ENCODE assay signal across 5 worm cellular contexts in the genomic region with DNA sequence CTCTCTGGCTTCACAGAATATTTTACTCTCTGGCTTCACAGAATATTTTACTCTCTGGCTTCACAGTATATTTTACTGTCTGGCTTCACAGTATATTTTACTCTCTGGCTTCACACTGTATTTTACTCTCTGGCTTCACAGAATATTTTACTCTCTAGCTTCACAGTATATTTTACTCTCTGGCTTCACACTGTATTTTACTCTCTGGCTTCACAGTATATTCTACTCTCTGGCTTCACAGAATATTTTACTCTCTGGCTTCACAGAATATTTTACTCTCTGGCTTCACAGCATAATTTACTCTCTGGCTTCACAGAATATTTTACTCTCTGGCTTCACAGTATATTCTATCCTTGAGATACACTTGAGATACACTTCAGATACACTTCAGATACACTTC.
TF ChIP-seq lines count a peak whose summit lies in the region.
"Not testable (repeated sequence)": the region's sequence is repeated elsewhere in the genome, so short reads cannot be mapped to it uniquely, and the experiment has no call there.

No protein-coding gene starts in this region.

TF ChIP-seq in whole organism, L4 larva, 104 proteins besides CTCF, POLR2A, EP300 and RAD21:
- TF ChIP-seq lin-1 (GFP tag; IDR thresholded peaks at IDR 0.05; lab: Robert Waterston, UW): 0 out of 2 replicates have a peak, but pooled peaks have one; percentile 16
- TF ChIP-seq F26F4.8 (GFP tag; conservative IDR thresholded peaks at IDR 0.05; lab: Robert Waterston, UW): peak; percentile 89
- TF ChIP-seq lim-7 (GFP tag; IDR thresholded peaks at IDR 0.05; lab: Robert Waterston, UW): peak; percentile 62; the same call in 1 of the 2 replicates
- peak; percentile 61; the same call in 1 of the 2 replicates for TF ChIP-seq Y105C5A.15 (GFP tag; IDR thresholded peaks at IDR 0.05; lab: Robert Waterston, UW)
- peak in 1 of 2 experiments; percentile 74; a peak in 1 of 4 replicates for TF ChIP-seq madf-5 (GFP tag; IDR thresholded peaks at IDR 0.05; lab: Robert Waterston, UW)
- 0 out of 2 replicates have a peak, but pooled peaks have one; percentile 11 for TF ChIP-seq ctbp-1 (GFP tag; IDR thresholded peaks at IDR 0.05; lab: Robert Waterston, UW)
- TF ChIP-seq mxl-2 (GFP tag; conservative IDR thresholded peaks at IDR 0.05; lab: Robert Waterston, UW): 0 out of 2 replicates have a peak, but pooled peaks have one; percentile 22
TF ChIP-seq in whole organism, L4 larva: peak in this region for 7; not testable (repeated sequence) for 97.

TF ChIP-seq in whole organism, early embryonic, 17 proteins besides CTCF, POLR2A, EP300 and RAD21:
- TF ChIP-seq tbx-37 (GFP tag; conservative IDR thresholded peaks at IDR 0.05; lab: Robert Waterston, UW): peak; percentile 77; the same call in 1 of the 2 replicates
- peak; percentile 58; the same call in 1 of the 2 replicates for TF ChIP-seq tbx-11 (GFP tag; IDR thresholded peaks at IDR 0.05; lab: Robert Waterston, UW)
- TF ChIP-seq flt-1 (GFP tag; IDR thresholded peaks at IDR 0.05; lab: Robert Waterston, UW): peak; percentile 71
- 0 out of 2 replicates have a peak, but pooled peaks have one; percentile 44 for TF ChIP-seq sea-1 (GFP tag; conservative IDR thresholded peaks at IDR 0.05; lab: Robert Waterston, UW)

TF ChIP-seq in whole organism, late embryonic, 69 proteins besides CTCF, POLR2A, EP300 and RAD21:
- peak; percentile 73; the same call in 1 of the 2 replicates for TF ChIP-seq unc-3 (GFP tag; conservative IDR thresholded peaks at IDR 0.05; lab: Robert Waterston, UW)
- TF ChIP-seq unc-3 (tag; optimal IDR thresholded peaks at IDR 0.05; lab: Kevin White, UChicago): not testable (repeated sequence)
- TF ChIP-seq ceh-45 (GFP tag; IDR thresholded peaks at IDR 0.05; lab: Robert Waterston, UW): peak; percentile 66; the same call in 1 of the 2 replicates

TF ChIP-seq in whole organism, midembryonic, 9 proteins besides CTCF, POLR2A, EP300 and RAD21:
- peak; percentile 89 for TF ChIP-seq klf-2 (GFP tag; conservative IDR thresholded peaks at IDR 0.05; lab: Robert Waterston, UW)
- peak; percentile 85 for TF ChIP-seq ztf-23 (GFP tag; IDR thresholded peaks at IDR 0.05; lab: Robert Waterston, UW)
- peak; percentile 61; the same call in 1 of the 2 replicates for TF ChIP-seq ref-1 (GFP tag; conservative IDR thresholded peaks at IDR 0.05; lab: Robert Waterston, UW)
- peak; percentile 90 for TF ChIP-seq flt-1 (GFP tag; IDR thresholded peaks at IDR 0.05; lab: Robert Waterston, UW)

TF ChIP-seq in whole organism, young adult, 124 proteins besides CTCF, POLR2A, EP300 and RAD21:
- peak; percentile 97; the same call in 1 of the 2 replicates for TF ChIP-seq Y53F4B.3 (GFP tag; IDR thresholded peaks at IDR 0.05; lab: Robert Waterston, UW)
- TF ChIP-seq madf-3 (GFP tag; IDR thresholded peaks at IDR 0.05; lab: Robert Waterston, UW): peak; percentile 75; the same call in 1 of the 2 replicates
- 0 out of 2 replicates have a peak, but pooled peaks have one; percentile 32 for TF ChIP-seq ceh-100 (GFP tag; IDR thresholded peaks at IDR 0.05; lab: Robert Waterston, UW)
- TF ChIP-seq ceh-58 (GFP tag; IDR thresholded peaks at IDR 0.05; lab: Robert Waterston, UW): peak; percentile 94
- peak; percentile 90 for TF ChIP-seq egrh-3 (GFP tag; IDR thresholded peaks at IDR 0.05; lab: Robert Waterston, UW)
- 0 out of 2 replicates have a peak, but pooled peaks have one; percentile 22 for TF ChIP-seq ekl-4 (GFP tag; IDR thresholded peaks at IDR 0.05; lab: Robert Waterston, UW)
- 0 out of 2 replicates have a peak, but pooled peaks have one; percentile 27 for TF ChIP-seq Y53G8AR.9 (GFP tag; conservative IDR thresholded peaks at IDR 0.05; lab: Robert Waterston, UW)
- 0 out of 2 replicates have a peak, but pooled peaks have one; percentile 32 for TF ChIP-seq attf-6 (GFP tag; IDR thresholded peaks at IDR 0.05; lab: Robert Waterston, UW)
- TF ChIP-seq ceh-40 (GFP tag; IDR thresholded peaks at IDR 0.05; lab: Robert Waterston, UW): 0 out of 2 replicates have a peak, but pooled peaks have one; percentile 34
